Worm (Caenorhabditis elegans) whole organism, young adult: Measurements from ENCODE around the gene txt-12.

Experiments
- C06A6.2 ChIP-seq: fragments of 200-800 bp; sonication (Bioruptor generic); conservative IDR thresholded peaks from 2 replicates; pipeline ENCODE4 v1.3.6; 2022; ENCODE audit warnings: missing genetic modification characterization, missing compliant biosample characterization
- C17E4.6 ChIP-seq: fragments of 200-800 bp; sonication (Bioruptor generic); IDR thresholded peaks from 2 replicates; pipeline ENCODE4 v1.3.6; 2022; ENCODE audit warnings: missing genetic modification reagents, missing genetic modification characterization, missing compliant biosample characterization
- D2030.7 ChIP-seq: fragments of 200-800 bp; sonication (Bioruptor generic); IDR thresholded peaks from 2 replicates; pipeline ENCODE4 v1.3.6; 2022; ENCODE audit warnings: missing genetic modification reagents, missing genetic modification characterization, missing compliant biosample characterization
- F10E7.11 ChIP-seq: sonication (generic microtip); optimal IDR thresholded peaks from 2 replicates; lab custom pipeline; 2017; ENCODE audit warnings: mild to moderate bottlenecking, missing genetic modification characterization, moderate library complexity, missing compliant biosample characterization
- F49E8.2 ChIP-seq: sonication (generic microtip); optimal IDR thresholded peaks from 3 replicates; lab custom pipeline; 2017; ENCODE audit warnings: missing genetic modification characterization, mild to moderate bottlenecking, missing compliant biosample characterization, antibody characterized with exemption, moderate library complexity; ENCODE audit not compliant: insufficient read depth
- F57A8.1 ChIP-seq: fragments of 200-800 bp; sonication (Bioruptor generic); optimal IDR thresholded peaks from 2 replicates; lab custom pipeline; 2018; ENCODE audit warnings: mild to moderate bottlenecking, missing genetic modification characterization, moderate library complexity, missing compliant biosample characterization
- K11D2.4 ChIP-seq: fragments of 200-800 bp; sonication (Bioruptor generic); IDR thresholded peaks from 2 replicates; pipeline ENCODE4 v1.3.6; 2022; ENCODE audit warnings: missing genetic modification reagents, missing genetic modification characterization, missing compliant biosample characterization
- K12H6.12 ChIP-seq: fragments of 200-800 bp; sonication (Bioruptor generic); optimal IDR thresholded peaks from 2 replicates; lab custom pipeline; 2018; ENCODE audit warnings: mild to moderate bottlenecking, missing genetic modification characterization, missing compliant biosample characterization
- Y53G8AR.9 ChIP-seq: fragments of 200-800 bp; sonication (Bioruptor generic); conservative IDR thresholded peaks from 2 replicates; pipeline ENCODE4 v1.3.6; 2022; ENCODE audit warnings: missing genetic modification reagents, missing genetic modification characterization, missing compliant biosample characterization
- Y67H2A.10 ChIP-seq: fragments of 200-800 bp; sonication (Bioruptor generic); conservative IDR thresholded peaks from 2 replicates; pipeline ENCODE4 v1.3.6; 2022; ENCODE audit warnings: missing genetic modification reagents, missing genetic modification characterization, missing compliant biosample characterization
- ZK185.1 ChIP-seq: sonication (generic microtip); optimal IDR thresholded peaks from 2 replicates; lab custom pipeline; 2016; ENCODE audit warnings: mild to moderate bottlenecking, missing genetic modification characterization, missing compliant biosample characterization; ENCODE audit not compliant: poor library complexity, severe bottlenecking
- akir-1 ChIP-seq: fragments of 200-800 bp; sonication (Bioruptor generic); optimal IDR thresholded peaks from 2 replicates; lab custom pipeline; 2018; ENCODE audit warnings: mild to moderate bottlenecking, missing genetic modification characterization, moderate library complexity, missing compliant biosample characterization
- atf-7 ChIP-seq: sonication (generic microtip); optimal IDR thresholded peaks from 2 replicates; lab custom pipeline; 2017; ENCODE audit warnings: mild to moderate bottlenecking, missing genetic modification characterization, missing compliant biosample characterization
- ccch-3 ChIP-seq: fragments of 200-800 bp; sonication (Bioruptor generic); optimal IDR thresholded peaks from 2 replicates; lab custom pipeline; 2018; ENCODE audit warnings: mild to moderate bottlenecking, missing genetic modification characterization, missing compliant biosample characterization
- ceh-27 ChIP-seq: fragments of 200-800 bp; sonication (Bioruptor generic); optimal IDR thresholded peaks from 2 replicates; lab custom pipeline; 2018; ENCODE audit warnings: mild to moderate bottlenecking, missing genetic modification characterization, moderate library complexity, missing compliant biosample characterization
- ceh-40 ChIP-seq: fragments of 200-800 bp; sonication (Bioruptor generic); IDR thresholded peaks from 2 replicates; pipeline ENCODE4 v1.3.6; 2022; ENCODE audit warnings: missing genetic modification characterization, missing compliant biosample characterization
- ceh-58 ChIP-seq: fragments of 200-800 bp; sonication (Bioruptor generic); IDR thresholded peaks from 2 replicates; pipeline ENCODE4 v1.3.6; 2022; ENCODE audit warnings: missing genetic modification characterization, missing compliant biosample characterization
- ceh-91 ChIP-seq: fragments of 200-800 bp; sonication (Bioruptor generic); IDR thresholded peaks from 2 replicates; pipeline ENCODE4 v1.3.6; 2022; ENCODE audit warnings: missing genetic modification reagents, missing genetic modification characterization, missing compliant biosample characterization
- chd-7 ChIP-seq: sonication (generic microtip); optimal IDR thresholded peaks from 2 replicates; lab custom pipeline; 2016; ENCODE audit warnings: mild to moderate bottlenecking, missing genetic modification characterization, moderate library complexity, missing compliant biosample characterization
- die-1 ChIP-seq: sonication (generic microtip); optimal IDR thresholded peaks from 2 replicates; lab custom pipeline; 2016; ENCODE audit warnings: missing genotype, mild to moderate bottlenecking, missing genetic modification characterization, missing compliant biosample characterization
- dpl-1 ChIP-seq: fragments of 150-350 bp; optimal IDR thresholded peaks from 2 replicates; lab custom pipeline; 2014; ENCODE audit warnings: missing biosample characterization, missing genetic modification reagents, missing genetic modification characterization
- egrh-3 ChIP-seq: fragments of 200-800 bp; sonication (Bioruptor generic); IDR thresholded peaks from 2 replicates; pipeline ENCODE4 v1.3.6; 2022; ENCODE audit warnings: missing genetic modification reagents, missing genetic modification characterization, missing compliant biosample characterization
- ekl-4 ChIP-seq: fragments of 200-800 bp; sonication (Bioruptor generic); IDR thresholded peaks from 2 replicates; pipeline ENCODE4 v1.3.6; 2022; ENCODE audit warnings: missing genetic modification reagents, missing genetic modification characterization, missing compliant biosample characterization
- fkh-3 ChIP-seq: sonication (generic microtip); optimal IDR thresholded peaks from 2 replicates; lab custom pipeline; 2016; ENCODE audit warnings: mild to moderate bottlenecking, missing genetic modification characterization, missing compliant biosample characterization
- hmg-1.2 ChIP-seq: fragments of 200-800 bp; sonication (Bioruptor generic); IDR thresholded peaks from 2 replicates; pipeline ENCODE4 v1.3.6; 2022; ENCODE audit warnings: missing genetic modification reagents, missing genetic modification characterization, missing compliant biosample characterization
- hrde-1 ChIP-seq: sonication (generic microtip); optimal IDR thresholded peaks from 2 replicates; lab custom pipeline; 2016; ENCODE audit warnings: missing genetic modification characterization, mild to moderate bottlenecking, missing compliant biosample characterization, moderate library complexity, missing genotype, missing genetic modification reagents, borderline replicate concordance
- hsf-1 ChIP-seq: fragments of 200-800 bp; sonication (Bioruptor generic); IDR thresholded peaks from 2 replicates; pipeline ENCODE4 v1.3.6; 2022; ENCODE audit warnings: missing genetic modification reagents, missing genetic modification characterization, missing compliant biosample characterization
- lag-1 ChIP-seq: fragments of 200-800 bp; sonication (Bioruptor generic); IDR thresholded peaks from 2 replicates; pipeline ENCODE4 v1.3.6; 2022; ENCODE audit warnings: missing genetic modification reagents, missing genetic modification characterization, missing compliant biosample characterization
- let-607 ChIP-seq, 2 experiments: fragments of 200-800 bp in 1 of 2; sonication (Bioruptor generic) in 1 of 2; sonication (generic microtip) in 1 of 2; optimal IDR thresholded peaks; 2 replicates each; lab custom pipeline; 2016 to 2018; ENCODE audit warnings: mild to moderate bottlenecking in 2 of 2, missing compliant biosample characterization in 2 of 2, missing genetic modification characterization in 2 of 2, moderate library complexity in 2 of 2, missing genotype in 1 of 2
- lin-54 ChIP-seq: fragments of 200-800 bp; sonication (Bioruptor generic); optimal IDR thresholded peaks from 2 replicates; lab custom pipeline; 2018; ENCODE audit warnings: mild to moderate bottlenecking, missing genetic modification characterization, missing compliant biosample characterization
- madf-10 ChIP-seq: sonication (generic microtip); optimal IDR thresholded peaks from 2 replicates; lab custom pipeline; 2016; ENCODE audit warnings: mild to moderate bottlenecking, missing genetic modification characterization, missing compliant biosample characterization
- madf-3 ChIP-seq: fragments of 200-800 bp; sonication (Bioruptor generic); IDR thresholded peaks from 2 replicates; pipeline ENCODE4 v1.3.6; 2022; ENCODE audit warnings: missing genetic modification reagents, missing genetic modification characterization, missing compliant biosample characterization
- mcd-1 ChIP-seq: fragments of 200-800 bp; sonication (Bioruptor generic); IDR thresholded peaks from 2 replicates; pipeline ENCODE4 v1.3.6; 2022; ENCODE audit warnings: missing genetic modification reagents, missing genetic modification characterization, missing compliant biosample characterization
- nhr-179 ChIP-seq: sonication (generic microtip); optimal IDR thresholded peaks from 2 replicates; lab custom pipeline; 2016; ENCODE audit warnings: mild to moderate bottlenecking, missing genetic modification characterization, missing compliant biosample characterization
- rec-8 ChIP-seq, 2 experiments: sonication (generic microtip); optimal IDR thresholded peaks; 2 replicates each; lab custom pipeline; 2016; ENCODE audit warnings: mild to moderate bottlenecking in 2 of 2, missing genetic modification characterization in 2 of 2, missing genetic modification reagents in 2 of 2, missing genotype in 2 of 2, missing biosample characterization in 1 of 2, missing compliant biosample characterization in 1 of 2, moderate library complexity in 1 of 2
- rpc-1 ChIP-seq, 2 experiments: fragments of 150-350 bp in 1 of 2; sonication (generic microtip) in 1 of 2; optimal IDR thresholded peaks; 2 replicates each; lab custom pipeline; 2014 to 2018; ENCODE audit warnings: missing biosample characterization in 1 of 2, missing genetic modification characterization in 1 of 2, missing genetic modification reagents in 1 of 2, missing genotype in 1 of 2
- snpc-1.1 ChIP-seq: sonication (generic microtip); optimal IDR thresholded peaks from 2 replicates; lab custom pipeline; 2017; ENCODE audit warnings: missing genetic modification characterization, mild to moderate bottlenecking, missing compliant biosample characterization, antibody characterized with exemption, moderate library complexity, missing genotype, missing genetic modification reagents; ENCODE audit not compliant: insufficient read depth
- snpc-3.4 ChIP-seq: sonication (generic microtip); optimal IDR thresholded peaks from 2 replicates; lab custom pipeline; 2017; ENCODE audit warnings: missing genetic modification characterization, mild to moderate bottlenecking, missing compliant biosample characterization, antibody characterized with exemption, moderate library complexity, missing genotype, missing genetic modification reagents
- snpc-4 ChIP-seq, 5 experiments: fragments of 150-350 bp in 1 of 5; sonication (generic microtip) in 4 of 5; optimal IDR thresholded peaks; 2 replicates each; lab custom pipeline; 2014 to 2018; ENCODE audit warnings: missing genetic modification characterization in 5 of 5, missing biosample characterization in 3 of 5, antibody characterized with exemption in 2 of 5, mild to moderate bottlenecking in 2 of 5, missing compliant biosample characterization in 2 of 5, missing genotype in 2 of 5, moderate library complexity in 2 of 5, missing genetic modification reagents in 1 of 5
- sptf-2 ChIP-seq: fragments of 200-800 bp; sonication (Bioruptor generic); optimal IDR thresholded peaks from 2 replicates; lab custom pipeline; 2018; ENCODE audit warnings: mild to moderate bottlenecking, missing genetic modification characterization, missing compliant biosample characterization
- tlf-1 ChIP-seq: fragments of 200-800 bp; sonication (Bioruptor generic); optimal IDR thresholded peaks from 2 replicates; lab custom pipeline; 2018; ENCODE audit warnings: mild to moderate bottlenecking, missing genetic modification characterization, missing compliant biosample characterization
- unc-62 ChIP-seq: fragments of 150-350 bp; optimal IDR thresholded peaks from 2 replicates; lab custom pipeline; 2014; ENCODE audit warnings: missing biosample characterization, missing genetic modification reagents, missing genetic modification characterization
- ztf-25 ChIP-seq: fragments of 200-800 bp; sonication (Bioruptor generic); IDR thresholded peaks from 2 replicates; pipeline ENCODE4 v1.3.6; 2022; ENCODE audit warnings: missing genetic modification reagents, missing genetic modification characterization, missing compliant biosample characterization
- ztf-3 ChIP-seq: fragments of 200-800 bp; sonication (Bioruptor generic); optimal IDR thresholded peaks from 2 replicates; lab custom pipeline; 2018; ENCODE audit warnings: mild to moderate bottlenecking, missing genetic modification characterization, missing compliant biosample characterization

The txt-12 gene

ce11 chrV:15133812-15134211 lies 41.0 kb downstream of the txt-12 start:
- no peak for TF ChIP-seq unc-62 (GFP tag; lab: Kevin White, UChicago)
- no peak for TF ChIP-seq C06A6.2
- no peak for TF ChIP-seq madf-3 (GFP tag; lab: Robert Waterston, UW)
- 0 out of 2 replicates have a peak, but pooled peaks have one; percentile 18 for TF ChIP-seq hsf-1
- no peak for TF ChIP-seq F49E8.2 (tag; lab: Kevin White, UChicago)
- TF ChIP-seq ccch-3 (GFP tag; lab: Kevin White, UChicago): no peak
- TF ChIP-seq F10E7.11: no peak
- TF ChIP-seq egrh-3 (GFP tag; lab: Robert Waterston, UW): no peak

- TF ChIP-seq die-1 (tag; lab: Kevin White, UChicago) (no peak), Y67H2A.10 (GFP tag; lab: Robert Waterston, UW) (0 out of 2 replicates have a peak, but pooled peaks have one; percentile 15), ztf-25 (GFP tag; lab: Robert Waterston, UW) (no peak), ceh-27 (peak; percentile 52), sptf-2 (GFP tag; lab: Kevin White, UChicago) (no peak), Y53G8AR.9 (no peak), lin-54 (GFP tag; lab: Kevin White, UChicago) (peak; percentile 62), let-607 (tag; optimal IDR thresholded peaks at IDR 0.05; lab: Kevin White, UChicago) (no peak), ztf-3 (GFP tag; lab: Kevin White, UChicago) (no peak), ccch-3 (GFP tag; lab: Kevin White, UChicago) (no peak), snpc-1.1 (no peak), snpc-4 (GFP tag; optimal IDR thresholded peaks at IDR 0.05; lab: Kevin White, UChicago) (no peak), snpc-4 (tag; optimal IDR thresholded peaks at IDR 0.05; lab: Kevin White, UChicago) (peak in 3 of 4 experiments; percentile 5 to 66 (median 53)), F57A8.1 (GFP tag; lab: Kevin White, UChicago) (no peak), ZK185.1 (tag; lab: Kevin White, UChicago) (peak; percentile 6), madf-10 (tag; lab: Kevin White, UChicago) (peak; percentile 8), atf-7 (tag; lab: Kevin White, UChicago) (no peak), K11D2.4 (no peak), ceh-58 (GFP tag; lab: Robert Waterston, UW) (no peak), ekl-4 (GFP tag; lab: Robert Waterston, UW) (no peak), K12H6.12 (no peak), tlf-1 (GFP tag; lab: Kevin White, UChicago) (no peak), snpc-3.4 (tag; lab: Kevin White, UChicago) (peak; percentile 25), ceh-91 (GFP tag; lab: Robert Waterston, UW) (peak; percentile 46), C17E4.6 (GFP tag; lab: Robert Waterston, UW) (no peak), hmg-1.2 (GFP tag; lab: Robert Waterston, UW) (peak; percentile 98), rec-8 (tag; optimal IDR thresholded peaks at IDR 0.05; lab: Kevin White, UChicago) (no peak), nhr-179 (tag; lab: Kevin White, UChicago) (no peak), hrde-1 (tag; lab: Kevin White, UChicago) (no peak), dpl-1 (peak; percentile 7), akir-1 (GFP tag; lab: Kevin White, UChicago) (no peak), D2030.7 (GFP tag; lab: Robert Waterston, UW) (peak; percentile 79), egrh-3 (GFP tag; lab: Robert Waterston, UW) (no peak), mcd-1 (GFP tag; lab: Robert Waterston, UW) (peak; percentile 90), lag-1 (GFP tag; lab: Robert Waterston, UW) (no peak), ceh-40 (GFP tag; lab: Robert Waterston, UW) (no peak), F49E8.2 (tag; lab: Kevin White, UChicago) (peak; percentile 77), chd-7 (tag; lab: Kevin White, UChicago) (no peak), unc-62 (GFP tag; lab: Kevin White, UChicago) (no peak), fkh-3 (tag; lab: Kevin White, UChicago) (no peak), rpc-1 (optimal IDR thresholded peaks at IDR 0.05; lab: Kevin White, UChicago) (no peak), rpc-1 (tag; optimal IDR thresholded peaks at IDR 0.05; lab: Kevin White, UChicago) (no peak)
These were observed 44.0 kb downstream of the txt-12 start, which contains the start of gene aipl-1 for ce11 chrV:15136772-15137171. aipl-1 (minus strand) TSS chrV:15136801.
